Worm (Caenorhabditis elegans) whole organism, young adult: ENCODE data around the gene sir-2.3.

Experiments
- B0019.2 ChIP-seq: fragments of 200-800 bp; sonication (Bioruptor generic); conservative IDR thresholded peaks from 2 replicates; pipeline ENCODE4 v1.3.6; 2022; ENCODE audit warnings: missing genetic modification reagents, missing genetic modification characterization, missing compliant biosample characterization
- B0336.3 ChIP-seq: fragments of 200-800 bp; sonication (Bioruptor generic); IDR thresholded peaks from 2 replicates; pipeline ENCODE4 v1.3.6; 2022; ENCODE audit warnings: missing genetic modification characterization, missing compliant biosample characterization
- D2030.7 ChIP-seq: fragments of 200-800 bp; sonication (Bioruptor generic); IDR thresholded peaks from 2 replicates; pipeline ENCODE4 v1.3.6; 2022; ENCODE audit warnings: missing genetic modification reagents, missing genetic modification characterization, missing compliant biosample characterization
- F10E7.11 ChIP-seq: sonication (generic microtip); optimal IDR thresholded peaks from 2 replicates; lab custom pipeline; 2017; ENCODE audit warnings: mild to moderate bottlenecking, missing genetic modification characterization, moderate library complexity, missing compliant biosample characterization
- F23B12.7 ChIP-seq: sonication (generic microtip); optimal IDR thresholded peaks from 2 replicates; lab custom pipeline; 2017; ENCODE audit warnings: missing genetic modification characterization, mild to moderate bottlenecking, missing compliant biosample characterization, antibody characterized with exemption, moderate library complexity; ENCODE audit not compliant: insufficient read depth
- F33H1.4 ChIP-seq: fragments of 200-800 bp; sonication (Bioruptor generic); IDR thresholded peaks from 2 replicates; pipeline ENCODE4 v1.3.6; 2022; ENCODE audit warnings: missing genetic modification reagents, missing genetic modification characterization, missing compliant biosample characterization
- F37B4.10 ChIP-seq: fragments of 200-800 bp; sonication (Bioruptor generic); IDR thresholded peaks from 2 replicates; pipeline ENCODE4 v1.3.6; 2022; ENCODE audit warnings: missing genetic modification characterization, missing compliant biosample characterization
- F57A8.1 ChIP-seq: fragments of 200-800 bp; sonication (Bioruptor generic); optimal IDR thresholded peaks from 2 replicates; lab custom pipeline; 2018; ENCODE audit warnings: mild to moderate bottlenecking, missing genetic modification characterization, moderate library complexity, missing compliant biosample characterization
- K11D2.4 ChIP-seq: fragments of 200-800 bp; sonication (Bioruptor generic); IDR thresholded peaks from 2 replicates; pipeline ENCODE4 v1.3.6; 2022; ENCODE audit warnings: missing genetic modification reagents, missing genetic modification characterization, missing compliant biosample characterization
- T07F8.4 ChIP-seq: sonication (generic microtip); optimal IDR thresholded peaks from 2 replicates; lab custom pipeline; 2016; ENCODE audit warnings: mild to moderate bottlenecking, missing genetic modification characterization, moderate library complexity, missing compliant biosample characterization
- T26A5.8 ChIP-seq: sonication (generic microtip); optimal IDR thresholded peaks from 2 replicates; lab custom pipeline; 2016; ENCODE audit warnings: missing genetic modification characterization, missing compliant biosample characterization
- Y56A3A.18 ChIP-seq: fragments of 200-800 bp; sonication (Bioruptor generic); IDR thresholded peaks from 2 replicates; pipeline ENCODE4 v1.3.6; 2022; ENCODE audit warnings: missing genetic modification reagents, missing genetic modification characterization, missing compliant biosample characterization
- ZK185.1 ChIP-seq: sonication (generic microtip); optimal IDR thresholded peaks from 2 replicates; lab custom pipeline; 2016; ENCODE audit warnings: mild to moderate bottlenecking, missing genetic modification characterization, missing compliant biosample characterization; ENCODE audit not compliant: poor library complexity, severe bottlenecking
- aptf-2 ChIP-seq: fragments of 200-800 bp; sonication (Bioruptor generic); conservative IDR thresholded peaks from 2 replicates; pipeline ENCODE4 v1.3.6; 2022; ENCODE audit warnings: missing genetic modification reagents, missing genetic modification characterization, missing compliant biosample characterization
- atf-7 ChIP-seq: sonication (generic microtip); optimal IDR thresholded peaks from 2 replicates; lab custom pipeline; 2017; ENCODE audit warnings: mild to moderate bottlenecking, missing genetic modification characterization, missing compliant biosample characterization
- attf-3 ChIP-seq: fragments of 200-800 bp; sonication (Bioruptor generic); conservative IDR thresholded peaks from 2 replicates; pipeline ENCODE4 v1.3.6; 2022; ENCODE audit warnings: missing genetic modification reagents, missing genetic modification characterization, missing compliant biosample characterization
- die-1 ChIP-seq: sonication (generic microtip); optimal IDR thresholded peaks from 2 replicates; lab custom pipeline; 2016; ENCODE audit warnings: missing genotype, mild to moderate bottlenecking, missing genetic modification characterization, missing compliant biosample characterization
- dox-1 ChIP-seq: fragments of 200-800 bp; sonication (Bioruptor generic); IDR thresholded peaks from 2 replicates; pipeline ENCODE4 v1.3.6; 2022; ENCODE audit warnings: missing genetic modification reagents, missing genetic modification characterization, missing compliant biosample characterization
- dpff-1 ChIP-seq: sonication (generic microtip); optimal IDR thresholded peaks from 2 replicates; lab custom pipeline; 2017; ENCODE audit warnings: mild to moderate bottlenecking, missing genetic modification characterization, missing compliant biosample characterization
- dpl-1 ChIP-seq: fragments of 150-350 bp; optimal IDR thresholded peaks from 2 replicates; lab custom pipeline; 2014; ENCODE audit warnings: missing biosample characterization, missing genetic modification reagents, missing genetic modification characterization
- efl-1 ChIP-seq: fragments of 150-350 bp; optimal IDR thresholded peaks from 2 replicates; lab custom pipeline; 2014; ENCODE audit warnings: missing biosample characterization, missing genetic modification reagents, missing genetic modification characterization
- fkh-3 ChIP-seq: sonication (generic microtip); optimal IDR thresholded peaks from 2 replicates; lab custom pipeline; 2016; ENCODE audit warnings: mild to moderate bottlenecking, missing genetic modification characterization, missing compliant biosample characterization
- hmg-1.2 ChIP-seq: fragments of 200-800 bp; sonication (Bioruptor generic); IDR thresholded peaks from 2 replicates; pipeline ENCODE4 v1.3.6; 2022; ENCODE audit warnings: missing genetic modification reagents, missing genetic modification characterization, missing compliant biosample characterization
- lsl-1 ChIP-seq: fragments of 200-800 bp; sonication (Bioruptor generic); optimal IDR thresholded peaks from 2 replicates; lab custom pipeline; 2018; ENCODE audit warnings: mild to moderate bottlenecking, missing genetic modification characterization, moderate library complexity, missing compliant biosample characterization
- lsy-27 ChIP-seq: sonication (generic microtip); optimal IDR thresholded peaks from 2 replicates; lab custom pipeline; 2017; ENCODE audit warnings: missing genetic modification characterization, mild to moderate bottlenecking, missing compliant biosample characterization, antibody characterized with exemption, missing genotype, borderline replicate concordance; ENCODE audit not compliant: insufficient read depth
- madf-10 ChIP-seq: sonication (generic microtip); optimal IDR thresholded peaks from 2 replicates; lab custom pipeline; 2016; ENCODE audit warnings: mild to moderate bottlenecking, missing genetic modification characterization, missing compliant biosample characterization
- madf-6 ChIP-seq: fragments of 200-800 bp; sonication (Bioruptor generic); IDR thresholded peaks from 2 replicates; pipeline ENCODE4 v1.3.6; 2022; ENCODE audit warnings: missing genetic modification reagents, missing genetic modification characterization, missing compliant biosample characterization
- mes-4 ChIP-seq: sonication (generic microtip); optimal IDR thresholded peaks from 2 replicates; lab custom pipeline; 2016; ENCODE audit warnings: missing genotype, missing genetic modification characterization, missing compliant biosample characterization
- repo-1 ChIP-seq: sonication (generic microtip); optimal IDR thresholded peaks from 2 replicates; lab custom pipeline; 2017; ENCODE audit warnings: mild to moderate bottlenecking, missing genetic modification characterization, missing compliant biosample characterization
- snpc-4 ChIP-seq, 5 experiments: fragments of 150-350 bp in 1 of 5; sonication (generic microtip) in 4 of 5; optimal IDR thresholded peaks; 2 replicates each; lab custom pipeline; 2014 to 2018; ENCODE audit warnings: missing genetic modification characterization in 5 of 5, missing biosample characterization in 3 of 5, antibody characterized with exemption in 2 of 5, mild to moderate bottlenecking in 2 of 5, missing compliant biosample characterization in 2 of 5, missing genotype in 2 of 5, moderate library complexity in 2 of 5, missing genetic modification reagents in 1 of 5
- tbx-9 ChIP-seq: sonication (generic microtip); optimal IDR thresholded peaks from 2 replicates; lab custom pipeline; 2016; ENCODE audit warnings: borderline replicate concordance, missing genetic modification characterization, inconsistent platforms, missing compliant biosample characterization
- xnd-1 ChIP-seq: sonication (generic microtip); optimal IDR thresholded peaks from 2 replicates; lab custom pipeline; 2016; ENCODE audit warnings: missing genotype, missing genetic modification reagents, missing genetic modification characterization, missing compliant biosample characterization
- ztf-22 ChIP-seq: fragments of 200-800 bp; sonication (Bioruptor generic); optimal IDR thresholded peaks from 2 replicates; lab custom pipeline; 2018; ENCODE audit warnings: mild to moderate bottlenecking, missing genetic modification characterization, moderate library complexity, missing compliant biosample characterization

The sir-2.3 gene

DNA sequence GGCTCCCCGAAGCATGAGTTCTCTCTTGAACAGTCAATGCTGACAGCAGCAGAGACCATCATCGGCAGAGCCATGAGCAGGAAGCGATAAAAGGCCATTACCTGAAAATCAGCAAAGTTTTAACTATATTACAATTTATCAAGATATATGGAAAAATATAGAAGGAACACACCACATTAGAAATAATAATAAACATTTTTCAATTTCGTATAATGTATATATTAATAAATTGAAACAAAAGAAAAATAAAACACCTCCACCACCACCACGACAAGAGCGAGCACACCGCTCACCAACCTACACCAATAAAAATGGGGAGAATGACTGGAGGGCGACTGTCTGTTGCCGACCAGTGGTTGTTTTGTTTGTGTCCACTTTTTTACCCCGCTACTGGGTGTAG lies 45.0 kb upstream of the sir-2.3 start, which contains the start of gene R04D3.2:
Gene R04D3.2 (minus strand): TSS at position 101 of the 400 bp plus-strand sequence.
- TF ChIP-seq atf-7 (tag; lab: Kevin White, UChicago) (no peak), Y56A3A.18 (GFP tag; lab: Robert Waterston, UW) (no peak), dpl-1 (GFP tag; lab: Kevin White, UChicago) (no peak), F23B12.7 (no peak), ztf-22 (no peak), repo-1 (tag; lab: Kevin White, UChicago) (no peak), F10E7.11 (tag; lab: Kevin White, UChicago) (no peak), B0336.3 (GFP tag; lab: Robert Waterston, UW) (no peak), tbx-9 (no peak), T07F8.4 (tag; lab: Kevin White, UChicago) (no peak), ZK185.1 (tag; lab: Kevin White, UChicago) (no peak), F57A8.1 (GFP tag; lab: Kevin White, UChicago) (no peak), lsl-1 (no peak)

DNA sequence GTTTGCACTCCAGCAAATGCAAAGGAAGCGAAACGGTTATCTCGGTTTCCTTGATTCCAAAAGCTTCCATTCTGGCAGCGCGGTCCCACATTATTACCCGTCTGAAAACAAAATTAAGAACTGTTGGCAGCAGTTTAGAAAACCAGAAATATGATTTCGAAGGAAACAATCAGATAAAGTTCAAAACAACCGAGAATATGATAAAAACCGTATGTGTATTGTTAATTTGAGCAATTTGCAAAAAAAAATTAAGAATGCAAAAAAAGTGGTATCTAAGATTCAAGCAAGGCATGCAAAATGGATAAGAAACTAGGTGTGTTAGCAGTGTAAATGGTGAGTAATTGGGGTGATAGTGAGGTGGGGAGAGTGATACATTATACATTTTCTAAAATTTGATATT lies 42.8 kb upstream of the sir-2.3 start, which contains the start of gene R04D3.4:
Gene R04D3.4 (minus strand): TSS at position 101 of the 400 bp plus-strand sequence.
- TF ChIP-seq lsy-27 (no peak), dox-1 (no peak), efl-1 (GFP tag; lab: Kevin White, UChicago) (no peak), xnd-1 (tag; lab: Kevin White, UChicago) (no peak), K11D2.4 (no peak), attf-3 (no peak), fkh-3 (no peak), F33H1.4 (GFP tag; lab: Robert Waterston, UW) (no peak), dpff-1 (no peak), T07F8.4 (tag; lab: Kevin White, UChicago) (no peak), madf-10 (tag; lab: Kevin White, UChicago) (no peak), D2030.7 (no peak), snpc-4 (GFP tag; optimal IDR thresholded peaks at IDR 0.05; lab: Kevin White, UChicago) (no peak), snpc-4 (tag; optimal IDR thresholded peaks at IDR 0.05; lab: Kevin White, UChicago) (no peak), repo-1 (tag; lab: Kevin White, UChicago) (no peak), die-1 (tag; lab: Kevin White, UChicago) (no peak), B0019.2 (no peak), F37B4.10 (GFP tag; lab: Robert Waterston, UW) (no peak), madf-6 (GFP tag; lab: Robert Waterston, UW) (no peak), T26A5.8 (no peak)

DNA sequence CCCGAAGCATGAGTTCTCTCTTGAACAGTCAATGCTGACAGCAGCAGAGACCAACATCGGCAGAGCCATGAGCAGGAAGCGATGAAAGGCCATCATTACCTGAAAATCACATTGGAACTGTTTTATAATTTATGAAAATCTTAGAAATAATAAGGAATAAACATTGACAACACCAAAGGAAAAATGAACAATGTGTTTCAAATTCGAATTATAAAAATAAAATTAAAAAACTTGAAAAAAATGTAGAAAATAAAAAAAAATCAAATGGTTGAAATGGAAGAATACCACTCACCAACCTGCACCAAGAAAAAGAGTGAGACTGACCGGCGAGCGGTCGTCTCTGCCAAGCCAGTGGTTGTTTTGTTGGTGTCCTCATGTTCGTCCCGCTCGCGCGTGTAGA lies 41.0 kb upstream of the sir-2.3 start, which contains the start of gene R04D3.3:
Gene R04D3.3 (minus strand): TSS at position 101 of the 400 bp plus-strand sequence.
- TF ChIP-seq mes-4 (tag; lab: Kevin White, UChicago) = no peak
- TF ChIP-seq efl-1 (GFP tag; lab: Kevin White, UChicago) = peak; percentile 61
- 0 out of 2 replicates have a peak, but pooled peaks have one; percentile 22 for TF ChIP-seq D2030.7

DNA sequence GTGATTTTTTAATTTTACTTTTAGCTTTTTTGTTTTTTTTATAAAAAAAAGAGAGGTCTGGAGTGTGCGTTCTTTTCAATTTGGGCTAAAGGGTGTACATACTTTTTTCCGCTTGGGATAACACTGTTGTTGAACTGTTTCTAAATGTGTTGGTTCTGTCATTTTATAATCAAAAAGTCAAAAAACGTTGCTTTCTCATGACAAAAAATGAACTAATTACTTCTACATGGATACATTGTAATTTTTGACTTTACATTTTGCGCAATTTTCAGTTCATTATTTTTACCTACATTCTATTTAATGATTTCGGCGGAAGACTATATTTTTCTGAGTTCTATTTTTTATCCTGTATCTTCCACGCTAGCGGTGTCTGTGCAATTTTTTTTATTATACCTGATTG lies 40.0 kb upstream of the sir-2.3 start, which contains the start of gene srd-38:
Gene srd-38 (plus strand): TSS at position 301 of the 400 bp plus-strand sequence.
- TF ChIP-seq F23B12.7 (no peak), aptf-2 (no peak), hmg-1.2 (no peak)
